Fruit fly (Drosophila melanogaster) whole organism, wandering third instar larva: ENCODE results near the gene Prosbeta4.

Experiments used
- Myc ChIP-seq: fragments of >200 bp; optimal IDR thresholded peaks from 2 replicates; lab custom pipeline; 2017
- psq ChIP-seq: fragments of 200-800 bp; sonication (Bioruptor generic); optimal IDR thresholded peaks from 3 replicates; lab custom pipeline; 2017; ENCODE audit warnings: missing biosample characterization, mild to moderate bottlenecking, missing genetic modification characterization, moderate library complexity

DNA sequence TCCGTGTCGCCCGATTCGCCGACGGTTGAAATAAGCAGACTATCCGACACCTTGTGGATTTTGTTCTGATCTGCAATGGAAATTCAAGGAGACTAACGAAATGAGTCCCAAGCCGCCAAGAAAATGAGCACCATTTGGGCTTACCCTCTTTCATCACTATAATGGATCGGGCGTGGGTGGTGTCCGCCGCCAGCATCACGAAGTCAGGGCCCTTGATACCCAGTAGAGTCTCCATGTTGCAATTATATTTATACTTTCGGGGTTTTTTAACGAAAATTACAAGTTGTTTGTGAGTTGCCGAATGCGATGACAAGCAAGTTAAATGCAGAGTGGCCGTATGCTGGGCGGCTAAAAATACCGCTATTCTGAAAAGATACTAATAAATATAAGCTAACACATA lies at the start of gene Prosbeta4:
- TF ChIP-seq Myc, result no peak
- no peak for TF ChIP-seq psq (GFP tag; lab: Kevin White, UChicago)
